Worm (Caenorhabditis elegans): Measurements from ENCODE around the gene mrt-2.

- TF ChIP-seq ztf-11 (tag; optimal IDR thresholded peaks at IDR 0.05) (no peak), skn-1 (tag; optimal IDR thresholded peaks at IDR 0.05) (no peak), ceh-9 (tag; optimal IDR thresholded peaks at IDR 0.05) (no peak), nhr-76 (tag; optimal IDR thresholded peaks at IDR 0.05) (no peak), nhr-67 (tag; optimal IDR thresholded peaks at IDR 0.05) (no peak), fos-1 (tag; optimal IDR thresholded peaks at IDR 0.05) (no peak), nhr-237 (tag; optimal IDR thresholded peaks at IDR 0.05) (no peak), ama-1 (optimal IDR thresholded peaks at IDR 0.05) (no peak), unc-62 (GFP tag; optimal IDR thresholded peaks at IDR 0.05) (no peak), lin-39 (tag; optimal IDR thresholded peaks at IDR 0.05) (no peak), nhr-77 (tag; optimal IDR thresholded peaks at IDR 0.05) (no peak)
Observed at ce11 chrIII:11705930-11706329, 40.6 kb upstream of the mrt-2 start.
